Worm (Caenorhabditis elegans): ENCODE results near the gene C08F11.12.
"Not testable (repeated sequence)": the region's sequence is repeated elsewhere in the genome, so short reads cannot be mapped to it uniquely, and the experiment has no call there.

Gene C08F11.12

ce11 chrIV:13651411-13651810, at the start of gene C08F11.12:
TSS of gene C08F11.12 (minus strand) at chrIV:13651511.
- TF ChIP-seq attf-3 (GFP tag; conservative IDR thresholded peaks at IDR 0.05); ceh-91 (GFP tag; IDR thresholded peaks at IDR 0.05); ztf-22 (GFP tag; optimal IDR thresholded peaks at IDR 0.05): not testable (repeated sequence)

ce11 chrIV:13700847-13701246, 49.5 kb upstream of the C08F11.12 start:
- TF ChIP-seq lag-1 (GFP tag; IDR thresholded peaks at IDR 0.05): no peak
- no peak for TF ChIP-seq snpc-4 (GFP tag; optimal IDR thresholded peaks at IDR 0.05)
- peak in 1 of 4 experiments; percentile 56 for TF ChIP-seq snpc-4 (tag; optimal IDR thresholded peaks at IDR 0.05)
- no peak for TF ChIP-seq Y56A3A.18 (GFP tag; IDR thresholded peaks at IDR 0.05)

- TF ChIP-seq K12H6.12 (tag; optimal IDR thresholded peaks at IDR 0.05) (peak; percentile 15), unc-62 (GFP tag; optimal IDR thresholded peaks at IDR 0.05) (peak; percentile 28), aptf-3 (GFP tag; IDR thresholded peaks at IDR 0.05) (no peak)
Observed at ce11 chrIV:13699384-13699788, 48.1 kb upstream of the C08F11.12 start.

ce11 chrIV:13698603-13699002, 47.3 kb upstream of the C08F11.12 start, which contains the start of gene T23G4.127:
TSS of gene T23G4.127 (minus strand) at chrIV:13698703.
- no peak for TF ChIP-seq nhr-179 (tag; optimal IDR thresholded peaks at IDR 0.05)
- no peak for TF ChIP-seq nhr-80 (tag; optimal IDR thresholded peaks at IDR 0.05)
- no peak for TF ChIP-seq snpc-1.3 (tag; optimal IDR thresholded peaks at IDR 0.05; ENCODE audit: insufficient read depth)
- no peak for TF ChIP-seq ceh-79 (tag; optimal IDR thresholded peaks at IDR 0.05)
- TF ChIP-seq Y53F4B.3 (GFP tag; IDR thresholded peaks at IDR 0.05): no peak
- no peak for TF ChIP-seq pha-4 (tag; optimal IDR thresholded peaks at IDR 0.05)

ce11 chrIV:13696900-13697299, 45.6 kb upstream of the C08F11.12 start:
- no peak for TF ChIP-seq attf-5 (GFP tag; optimal IDR thresholded peaks at IDR 0.05)
- TF ChIP-seq F52B5.7 (tag; optimal IDR thresholded peaks at IDR 0.05): no peak
- no peak for TF ChIP-seq madf-10 (tag; optimal IDR thresholded peaks at IDR 0.05)
- TF ChIP-seq athp-1 (tag; optimal IDR thresholded peaks at IDR 0.05): no peak
- no peak for TF ChIP-seq him-1 (tag; optimal IDR thresholded peaks at IDR 0.05)

- no peak for TF ChIP-seq dpff-1 (tag; optimal IDR thresholded peaks at IDR 0.05)
- no peak for TF ChIP-seq snpc-4 (GFP tag; optimal IDR thresholded peaks at IDR 0.05)
- peak in 1 of 4 experiments; percentile 8 for TF ChIP-seq snpc-4 (tag; optimal IDR thresholded peaks at IDR 0.05)
Observed at ce11 chrIV:13695720-13696364, 44.5 kb upstream of the C08F11.12 start.

- no peak for TF ChIP-seq attf-6 (GFP tag; IDR thresholded peaks at IDR 0.05)
- no peak for TF ChIP-seq snpc-4 (GFP tag; optimal IDR thresholded peaks at IDR 0.05)
- peak in 2 of 4 experiments; percentile 54 to 67 for TF ChIP-seq snpc-4 (tag; optimal IDR thresholded peaks at IDR 0.05)
- no peak for TF ChIP-seq T07F8.4 (tag; optimal IDR thresholded peaks at IDR 0.05)
- no peak for TF ChIP-seq egl-18 (GFP tag; IDR thresholded peaks at IDR 0.05)
- no peak for TF ChIP-seq C17E4.6 (GFP tag; IDR thresholded peaks at IDR 0.05)
- no peak for TF ChIP-seq madf-10 (tag; optimal IDR thresholded peaks at IDR 0.05)
- no peak for TF ChIP-seq ceh-27 (GFP tag; optimal IDR thresholded peaks at IDR 0.05)
Observed at ce11 chrIV:13695302-13695701, 44.0 kb upstream of the C08F11.12 start.

All from whole organism, young adult.